Worm (Caenorhabditis elegans) whole organism, L3 larva: ENCODE measurements around the gene F47B8.13.

Experiments
- R02D3.7 ChIP-seq: fragments of 150-350 bp; optimal IDR thresholded peaks from 2 replicates; lab custom pipeline; 2014; ENCODE audit warnings: missing biosample characterization, missing genetic modification characterization
- ZK546.5 ChIP-seq: sonication (generic microtip); optimal IDR thresholded peaks from 2 replicates; lab custom pipeline; 2017; ENCODE audit warnings: missing biosample characterization, missing genetic modification characterization
- aly-2 ChIP-seq: fragments of 150-350 bp; optimal IDR thresholded peaks from 2 replicates; lab custom pipeline; 2014; ENCODE audit warnings: missing biosample characterization, missing genetic modification characterization
- ama-1 ChIP-seq: fragments of 150-350 bp; optimal IDR thresholded peaks from 2 replicates; lab custom pipeline; 2018
- ceh-16 ChIP-seq: sonication (generic microtip); optimal IDR thresholded peaks from 2 replicates; lab custom pipeline; 2017; ENCODE audit warnings: missing biosample characterization, missing genetic modification characterization
- ceh-28 ChIP-seq: fragments of 150-350 bp; optimal IDR thresholded peaks from 2 replicates; lab custom pipeline; 2014; ENCODE audit warnings: missing biosample characterization, missing genetic modification reagents, missing genetic modification characterization
- ceh-82 ChIP-seq: fragments of 150-350 bp; optimal IDR thresholded peaks from 2 replicates; lab custom pipeline; 2014; ENCODE audit warnings: missing biosample characterization, missing genetic modification characterization
- ceh-9 ChIP-seq: sonication (generic microtip); optimal IDR thresholded peaks from 2 replicates; lab custom pipeline; 2018; ENCODE audit warnings: missing biosample characterization, missing genetic modification characterization
- daf-12 ChIP-seq: fragments of 150-350 bp; optimal IDR thresholded peaks from 2 replicates; lab custom pipeline; 2014; ENCODE audit warnings: missing biosample characterization, missing genetic modification reagents, missing genetic modification characterization
- egl-27 ChIP-seq: sonication (generic microtip); optimal IDR thresholded peaks from 4 replicates; lab custom pipeline; 2017; ENCODE audit warnings: missing biosample characterization, missing genetic modification reagents, missing genetic modification characterization
- egl-5 ChIP-seq: fragments of 150-350 bp; optimal IDR thresholded peaks from 2 replicates; lab custom pipeline; 2017; ENCODE audit warnings: missing biosample characterization, missing genetic modification reagents, missing genetic modification characterization, inconsistent platforms
- elt-1 ChIP-seq: fragments of 150-350 bp; optimal IDR thresholded peaks from 2 replicates; lab custom pipeline; 2014; ENCODE audit warnings: missing biosample characterization, missing genetic modification characterization
- elt-2 ChIP-seq: sonication (generic microtip); optimal IDR thresholded peaks from 2 replicates; lab custom pipeline; 2016; ENCODE audit warnings: missing genetic modification reagents, mild to moderate bottlenecking, missing genetic modification characterization, missing compliant biosample characterization
- elt-3 ChIP-seq, 3 experiments: fragments of 150-350 bp in 1 of 3; sonication (generic microtip) in 2 of 3; optimal IDR thresholded peaks; 2 replicates in 2 of 3; 4 replicates in 1 of 3; lab custom pipeline; 2014 to 2017; ENCODE audit warnings: missing biosample characterization in 3 of 3, missing genetic modification characterization in 3 of 3
- eor-1 ChIP-seq, 2 experiments: fragments of 150-350 bp; optimal IDR thresholded peaks; 2 replicates each; lab custom pipeline; 2014 to 2018; ENCODE audit warnings: missing biosample characterization in 2 of 2, missing genetic modification characterization in 2 of 2
- fkh-10 ChIP-seq: sonication (generic microtip); optimal IDR thresholded peaks from 2 replicates; lab custom pipeline; 2017; ENCODE audit warnings: missing biosample characterization, missing genetic modification reagents, missing genetic modification characterization
- fkh-2 ChIP-seq: fragments of 150-350 bp; optimal IDR thresholded peaks from 2 replicates; lab custom pipeline; 2014; ENCODE audit warnings: missing biosample characterization, missing genetic modification reagents, missing genetic modification characterization
- fos-1 ChIP-seq: fragments of 150-350 bp; optimal IDR thresholded peaks from 2 replicates; lab custom pipeline; 2014; ENCODE audit warnings: missing biosample characterization, missing genetic modification characterization
- hmg-11 ChIP-seq: sonication (generic microtip); optimal IDR thresholded peaks from 2 replicates; lab custom pipeline; 2016; ENCODE audit warnings: missing genetic modification characterization, missing compliant biosample characterization
- jun-1 ChIP-seq: fragments of 150-350 bp; optimal IDR thresholded peaks from 2 replicates; lab custom pipeline; 2014; ENCODE audit warnings: missing biosample characterization, missing genetic modification reagents, missing genetic modification characterization
- lin-15B ChIP-seq: fragments of 150-350 bp; optimal IDR thresholded peaks from 2 replicates; lab custom pipeline; 2014; ENCODE audit warnings: missing biosample characterization, missing genetic modification characterization
- lin-39 ChIP-seq: fragments of 150-350 bp; optimal IDR thresholded peaks from 2 replicates; lab custom pipeline; 2018; ENCODE audit warnings: missing biosample characterization, missing genetic modification reagents, missing genetic modification characterization
- lsy-12 ChIP-seq: sonication (generic microtip); optimal IDR thresholded peaks from 2 replicates; lab custom pipeline; 2016; ENCODE audit warnings: mild to moderate bottlenecking, missing genetic modification characterization, missing compliant biosample characterization
- mdl-1 ChIP-seq: fragments of 150-350 bp; optimal IDR thresholded peaks from 2 replicates; lab custom pipeline; 2014; ENCODE audit warnings: missing biosample characterization, missing genetic modification characterization
- mml-1 ChIP-seq: fragments of 150-350 bp; sonication (generic microtip); optimal IDR thresholded peaks from 3 replicates; lab custom pipeline; 2014; ENCODE audit warnings: missing biosample characterization, missing genetic modification characterization
- nfya-1 ChIP-seq: sonication (generic microtip); optimal IDR thresholded peaks from 2 replicates; lab custom pipeline; 2017; ENCODE audit warnings: missing genetic modification characterization, mild to moderate bottlenecking, missing compliant biosample characterization, antibody characterized with exemption, moderate library complexity; ENCODE audit not compliant: insufficient read depth
- nhr-11 ChIP-seq: fragments of 150-350 bp; optimal IDR thresholded peaks from 2 replicates; lab custom pipeline; 2014; ENCODE audit warnings: missing biosample characterization, missing genetic modification characterization
- nhr-12 ChIP-seq: fragments of 150-350 bp; optimal IDR thresholded peaks from 2 replicates; lab custom pipeline; 2014; ENCODE audit warnings: missing biosample characterization, missing genetic modification characterization
- nhr-23 ChIP-seq: fragments of 150-350 bp; optimal IDR thresholded peaks from 2 replicates; lab custom pipeline; 2014; ENCODE audit warnings: missing biosample characterization, missing genetic modification reagents, missing genetic modification characterization
- nhr-237 ChIP-seq: fragments of 150-350 bp; optimal IDR thresholded peaks from 2 replicates; lab custom pipeline; 2014; ENCODE audit warnings: missing biosample characterization, missing genetic modification characterization
- nhr-25 ChIP-seq: sonication (generic microtip); optimal IDR thresholded peaks from 2 replicates; lab custom pipeline; 2017; ENCODE audit warnings: missing biosample characterization, missing genetic modification characterization
- nhr-28 ChIP-seq: fragments of 150-350 bp; optimal IDR thresholded peaks from 2 replicates; lab custom pipeline; 2014; ENCODE audit warnings: missing biosample characterization, missing genetic modification characterization
- nhr-43 ChIP-seq: sonication (generic microtip); optimal IDR thresholded peaks from 2 replicates; lab custom pipeline; 2016; ENCODE audit warnings: mild to moderate bottlenecking, missing genetic modification characterization, missing compliant biosample characterization; ENCODE audit not compliant: poor library complexity, severe bottlenecking
- nhr-67 ChIP-seq: fragments of 150-350 bp; optimal IDR thresholded peaks from 2 replicates; lab custom pipeline; 2014; ENCODE audit warnings: missing biosample characterization, missing genetic modification characterization
- nhr-76 ChIP-seq: fragments of 150-350 bp; sonication (generic microtip); optimal IDR thresholded peaks from 5 replicates; lab custom pipeline; 2014; ENCODE audit warnings: missing biosample characterization, missing genetic modification characterization
- nhr-77 ChIP-seq: fragments of 150-350 bp; optimal IDR thresholded peaks from 2 replicates; lab custom pipeline; 2014; ENCODE audit warnings: missing biosample characterization, missing genetic modification characterization
- pha-4 ChIP-seq: fragments of 150-350 bp; optimal IDR thresholded peaks from 2 replicates; lab custom pipeline; 2014; ENCODE audit warnings: missing biosample characterization, missing genetic modification reagents, missing genetic modification characterization
- pqm-1 ChIP-seq: fragments of 150-350 bp; optimal IDR thresholded peaks from 2 replicates; lab custom pipeline; 2017; ENCODE audit warnings: missing biosample characterization, missing genetic modification characterization, inconsistent platforms
- sea-2 ChIP-seq: fragments of 150-350 bp; sonication (generic microtip); optimal IDR thresholded peaks from 4 replicates; lab custom pipeline; 2014; ENCODE audit warnings: missing biosample characterization, missing genetic modification reagents, missing genetic modification characterization
- skn-1 ChIP-seq: fragments of 150-350 bp; optimal IDR thresholded peaks from 2 replicates; lab custom pipeline; 2014; ENCODE audit warnings: missing biosample characterization, missing genetic modification characterization
- snpc-4 ChIP-seq: fragments of 150-350 bp; optimal IDR thresholded peaks from 2 replicates; lab custom pipeline; 2014; ENCODE audit warnings: missing biosample characterization, missing genetic modification characterization
- tbx-2 ChIP-seq: sonication (generic microtip); optimal IDR thresholded peaks from 2 replicates; lab custom pipeline; 2016; ENCODE audit warnings: mild to moderate bottlenecking, missing genetic modification characterization, missing compliant biosample characterization
- unc-39 ChIP-seq: sonication (generic microtip); optimal IDR thresholded peaks from 4 replicates; lab custom pipeline; 2017; ENCODE audit warnings: missing biosample characterization, missing genetic modification characterization
- unc-62 ChIP-seq: fragments of 150-350 bp; sonication (generic microtip); optimal IDR thresholded peaks from 4 replicates; lab custom pipeline; 2014; ENCODE audit warnings: missing biosample characterization, missing genetic modification reagents, missing genetic modification characterization
- zag-1 ChIP-seq: fragments of 150-350 bp; optimal IDR thresholded peaks from 2 replicates; lab custom pipeline; 2014; ENCODE audit warnings: missing biosample characterization, missing genetic modification characterization
- ztf-11 ChIP-seq: fragments of 150-350 bp; optimal IDR thresholded peaks from 2 replicates; lab custom pipeline; 2014; ENCODE audit warnings: missing biosample characterization, missing genetic modification characterization
- ztf-4 ChIP-seq: fragments of 150-350 bp; optimal IDR thresholded peaks from 2 replicates; lab custom pipeline; 2014; ENCODE audit warnings: missing biosample characterization, missing genetic modification characterization

Gene F47B8.13

ce11 chrV:14354258-14354877, 34.8 kb upstream of the F47B8.13 start, which contains the start of gene Y49A3A.3:
Gene Y49A3A.3 (plus strand): TSS chrV:14354410.
- TF ChIP-seq elt-2 (tag; lab: Kevin White, UChicago) (peak; percentile 48), fkh-10 (GFP tag; lab: Kevin White, UChicago) (no peak), fos-1 (tag; lab: Kevin White, UChicago) (no peak), nhr-76 (tag; lab: Kevin White, UChicago) (no peak), snpc-4 (no peak), ceh-82 (tag; lab: Kevin White, UChicago) (peak; percentile 9), mml-1 (no peak), lin-39 (tag; lab: Kevin White, UChicago) (no peak), pqm-1 (peak; percentile 39), egl-27 (tag; lab: Kevin White, UChicago) (no peak), nhr-77 (peak; percentile 65), ztf-4 (tag; lab: Kevin White, UChicago) (no peak), lsy-12 (tag; lab: Kevin White, UChicago) (peak; percentile 40), unc-39 (tag; lab: Kevin White, UChicago) (no peak), tbx-2 (tag; lab: Kevin White, UChicago) (peak; percentile 53), elt-1 (tag; lab: Kevin White, UChicago) (no peak), sea-2 (GFP tag; lab: Kevin White, UChicago) (no peak), egl-5 (tag; lab: Kevin White, UChicago) (no peak), nfya-1 (tag; lab: Kevin White, UChicago) (no peak), hmg-11 (tag; lab: Kevin White, UChicago) (no peak), mdl-1 (no peak), elt-3 (tag; optimal IDR thresholded peaks at IDR 0.05; lab: Kevin White, UChicago) (peak in 1 of 3 experiments; percentile 57), lin-15B (tag; lab: Kevin White, UChicago) (no peak), ztf-11 (tag; lab: Kevin White, UChicago) (no peak), unc-62 (GFP tag; lab: Kevin White, UChicago) (no peak), aly-2 (tag; lab: Kevin White, UChicago) (peak; percentile 95), nhr-25 (tag; lab: Kevin White, UChicago) (peak; percentile 49), nhr-67 (tag; lab: Kevin White, UChicago) (no peak), ZK546.5 (no peak), ceh-9 (no peak), ceh-16 (no peak), jun-1 (tag; lab: Kevin White, UChicago) (peak; percentile 41), pha-4 (tag; lab: Kevin White, UChicago) (no peak), nhr-237 (tag; lab: Kevin White, UChicago) (no peak), nhr-28 (tag; lab: Kevin White, UChicago) (no peak), fkh-2 (tag; lab: Kevin White, UChicago) (no peak), ama-1 (lab: Kevin White, UChicago) (peak; percentile 66), R02D3.7 (tag; lab: Kevin White, UChicago) (no peak), daf-12 (tag; lab: Kevin White, UChicago) (no peak), nhr-12 (no peak), nhr-23 (no peak), skn-1 (tag; lab: Kevin White, UChicago) (no peak), nhr-11 (tag; lab: Kevin White, UChicago) (no peak), eor-1 (tag; optimal IDR thresholded peaks at IDR 0.05; lab: Kevin White, UChicago) (no peak), zag-1 (no peak), nhr-43 (peak; percentile 69), ceh-28 (tag; lab: Kevin White, UChicago) (no peak)
